Worm (Caenorhabditis elegans): ENCODE results near the gene phf-15.

- TF ChIP-seq ztf-23 (GFP tag; IDR thresholded peaks at IDR 0.05), result no peak
- TF ChIP-seq tab-1 (GFP tag; IDR thresholded peaks at IDR 0.05), result no peak
- TF ChIP-seq flt-1 (GFP tag; IDR thresholded peaks at IDR 0.05), result no peak
- no peak for TF ChIP-seq klf-2 (GFP tag; conservative IDR thresholded peaks at IDR 0.05)
- TF ChIP-seq cog-1 (tag; optimal IDR thresholded peaks at IDR 0.05), result no peak
- TF ChIP-seq T22C8.4 (GFP tag; IDR thresholded peaks at IDR 0.05), result no peak
- no peak for TF ChIP-seq ref-1 (GFP tag; conservative IDR thresholded peaks at IDR 0.05)
- no peak for TF ChIP-seq ztf-29 (GFP tag; IDR thresholded peaks at IDR 0.05)
Measured at ce11 chrIII:3309700-3310099, 13.0 kb upstream of the phf-15 start.
